Fruit fly (Drosophila melanogaster) whole organism, adult: ENCODE data around the gene Smu1.

ENCODE experiments used
- CG11617 ChIP-seq: fragments of 200-800 bp; sonication (Bioruptor generic); optimal IDR thresholded peaks from 2 replicates; lab custom pipeline; 2017; ENCODE audit warnings: mild to moderate bottlenecking, missing biosample characterization, missing genetic modification reagents, missing genetic modification characterization
- CG12768 ChIP-seq: fragments of 200-800 bp; sonication (Bioruptor generic); optimal IDR thresholded peaks from 2 replicates; lab custom pipeline; 2017; ENCODE audit warnings: missing biosample characterization, missing genetic modification characterization, mild to moderate bottlenecking, moderate library complexity, missing genetic modification reagents
- CG33017 ChIP-seq: fragments of 200-800 bp; sonication (Bioruptor generic); optimal IDR thresholded peaks from 2 replicates; lab custom pipeline; 2018; ENCODE audit warnings: missing biosample characterization, mild to moderate bottlenecking, missing genetic modification characterization, moderate library complexity
- CG7045 ChIP-seq: fragments of 200-800 bp; sonication (Bioruptor generic); optimal IDR thresholded peaks from 2 replicates; lab custom pipeline; 2017; ENCODE audit warnings: missing biosample characterization, mild to moderate bottlenecking, missing genetic modification characterization
- Crg-1 ChIP-seq: fragments of 200-800 bp; sonication (Bioruptor generic); optimal IDR thresholded peaks from 2 replicates; lab custom pipeline; 2016; ENCODE audit warnings: missing biosample characterization, missing genetic modification characterization
- cic ChIP-seq: fragments of 200-800 bp; sonication (Bioruptor generic); optimal IDR thresholded peaks from 2 replicates; lab custom pipeline; 2017; ENCODE audit warnings: missing biosample characterization, mild to moderate bottlenecking, missing genetic modification characterization, moderate library complexity
- kay ChIP-seq: fragments of 200-800 bp; sonication (Bioruptor generic); peaks from one replicate; lab custom pipeline; 2016; ENCODE audit warnings: missing biosample characterization, missing genetic modification characterization, borderline replicate concordance

dm6 chr3R:18978709-18979108 is 2.4 kb downstream of the Smu1 start, which contains the start of gene euc:
- TF ChIP-seq CG12768 (GFP tag; lab: Kevin White, UChicago) = no peak
- TF ChIP-seq kay (GFP tag; lab: Kevin White, UChicago) = no peak
- TF ChIP-seq CG7045 (GFP tag; lab: Kevin White, UChicago) = no peak
- no peak for TF ChIP-seq cic (GFP tag; lab: Kevin White, UChicago)
- TF ChIP-seq CG11617 = no peak
- TF ChIP-seq CG33017 (tag; lab: Kevin White, UChicago) = no peak
- TF ChIP-seq Crg-1 (GFP tag; lab: Kevin White, UChicago) = no peak
